Worm (Caenorhabditis elegans): ENCODE measurements around the gene oef-1.

The oef-1 gene

ce11 chrIV:7551254-7551653, 3.0 kb downstream of the oef-1 start:
- TF ChIP-seq sea-1 (GFP tag; conservative IDR thresholded peaks at IDR 0.05) (no peak), tra-4 (tag; optimal IDR thresholded peaks at IDR 0.05) (no peak), tbx-11 (GFP tag; IDR thresholded peaks at IDR 0.05) (no peak), pes-1 (GFP tag; IDR thresholded peaks at IDR 0.05) (no peak)

ce11 chrIV:7552100-7552499, 3.9 kb downstream of the oef-1 start:
- TF ChIP-seq F13C5.2 (tag; optimal IDR thresholded peaks at IDR 0.05) (no peak), ets-7 (tag; optimal IDR thresholded peaks at IDR 0.05) (no peak), flt-1 (GFP tag; IDR thresholded peaks at IDR 0.05) (no peak), hmg-4 (GFP tag; optimal IDR thresholded peaks at IDR 0.05) (no peak), sea-1 (GFP tag; conservative IDR thresholded peaks at IDR 0.05) (no peak), aly-1 (tag; optimal IDR thresholded peaks at IDR 0.05) (no peak), hmbx-1 (tag; optimal IDR thresholded peaks at IDR 0.05) (no peak), ceh-36 (tag; optimal IDR thresholded peaks at IDR 0.05) (no peak), scrt-1 (GFP tag; IDR thresholded peaks at IDR 0.05) (no peak), ceh-13 (GFP tag; optimal IDR thresholded peaks at IDR 0.05) (no peak), tra-4 (tag; optimal IDR thresholded peaks at IDR 0.05) (no peak), tbx-37 (GFP tag; conservative IDR thresholded peaks at IDR 0.05) (no peak), ama-1 (optimal IDR thresholded peaks at IDR 0.05) (no peak), tbx-11 (GFP tag; IDR thresholded peaks at IDR 0.05) (no peak), B0310.2 (tag; optimal IDR thresholded peaks at IDR 0.05) (no peak), hnd-1 (tag; optimal IDR thresholded peaks at IDR 0.05) (no peak)

- no peak for TF ChIP-seq hnd-1 (tag; optimal IDR thresholded peaks at IDR 0.05)
- TF ChIP-seq ceh-13 (GFP tag; optimal IDR thresholded peaks at IDR 0.05): no peak
- no peak for TF ChIP-seq ama-1 (optimal IDR thresholded peaks at IDR 0.05)
- TF ChIP-seq ets-7 (tag; optimal IDR thresholded peaks at IDR 0.05): no peak
- no peak for TF ChIP-seq hmg-4 (GFP tag; optimal IDR thresholded peaks at IDR 0.05)
- no peak for TF ChIP-seq ceh-36 (tag; optimal IDR thresholded peaks at IDR 0.05)
- no peak for TF ChIP-seq tra-4 (tag; optimal IDR thresholded peaks at IDR 0.05)
Observed at ce11 chrIV:7552958-7553553, 4.8 kb downstream of the oef-1 start, which contains the start of gene dif-1. Gene dif-1, minus strand, starts transcription at chrIV:7553008.

- TF ChIP-seq tbx-37 (GFP tag; conservative IDR thresholded peaks at IDR 0.05): no peak
- no peak for TF ChIP-seq ama-1 (optimal IDR thresholded peaks at IDR 0.05)
- no peak for TF ChIP-seq sea-1 (GFP tag; conservative IDR thresholded peaks at IDR 0.05)
- no peak for TF ChIP-seq ets-7 (tag; optimal IDR thresholded peaks at IDR 0.05)
- TF ChIP-seq F13C5.2 (tag; optimal IDR thresholded peaks at IDR 0.05): no peak
- TF ChIP-seq scrt-1 (GFP tag; IDR thresholded peaks at IDR 0.05): no peak
- TF ChIP-seq tra-4 (tag; optimal IDR thresholded peaks at IDR 0.05): no peak
- no peak for TF ChIP-seq pes-1 (GFP tag; IDR thresholded peaks at IDR 0.05)
- TF ChIP-seq hmbx-1 (tag; optimal IDR thresholded peaks at IDR 0.05): no peak
Observed at ce11 chrIV:7554351-7554750, 6.1 kb downstream of the oef-1 start, which contains the start of gene F49E8.6. Gene F49E8.6, minus strand, starts transcription at chrIV:7554667.

ce11 chrIV:7556265-7556866, 8.1 kb downstream of the oef-1 start, which contains the start of the genes F49E8.7, F49E8.8 and nprl-2:
Gene F49E8.7, minus strand, starts transcription at chrIV:7556365.
Gene F49E8.8, plus strand, starts transcription at chrIV:7556637.
Gene nprl-2, plus strand, starts transcription at chrIV:7556816.
- TF ChIP-seq tra-4 (tag; optimal IDR thresholded peaks at IDR 0.05): no peak
- no peak for TF ChIP-seq sea-1 (GFP tag; conservative IDR thresholded peaks at IDR 0.05)
- TF ChIP-seq aly-1 (tag; optimal IDR thresholded peaks at IDR 0.05): no peak
- no peak for TF ChIP-seq hmbx-1 (tag; optimal IDR thresholded peaks at IDR 0.05)
- TF ChIP-seq tbx-37 (GFP tag; conservative IDR thresholded peaks at IDR 0.05): no peak
- no peak for TF ChIP-seq F13C5.2 (tag; optimal IDR thresholded peaks at IDR 0.05)

ce11 chrIV:7558653-7559052, 10.4 kb downstream of the oef-1 start:
- TF ChIP-seq tbx-37 (GFP tag; conservative IDR thresholded peaks at IDR 0.05) (no peak), ets-7 (tag; optimal IDR thresholded peaks at IDR 0.05) (no peak), ama-1 (optimal IDR thresholded peaks at IDR 0.05) (no peak), ceh-36 (tag; optimal IDR thresholded peaks at IDR 0.05) (no peak), pes-1 (GFP tag; IDR thresholded peaks at IDR 0.05) (no peak), B0310.2 (tag; optimal IDR thresholded peaks at IDR 0.05) (no peak), F13C5.2 (tag; optimal IDR thresholded peaks at IDR 0.05) (no peak), tra-4 (tag; optimal IDR thresholded peaks at IDR 0.05) (no peak), hnd-1 (tag; optimal IDR thresholded peaks at IDR 0.05) (no peak), hmbx-1 (tag; optimal IDR thresholded peaks at IDR 0.05) (no peak), scrt-1 (GFP tag; IDR thresholded peaks at IDR 0.05) (no peak), aly-1 (tag; optimal IDR thresholded peaks at IDR 0.05) (no peak)

- TF ChIP-seq F13C5.2 (tag; optimal IDR thresholded peaks at IDR 0.05): no peak
- TF ChIP-seq hnd-1 (tag; optimal IDR thresholded peaks at IDR 0.05): no peak
- TF ChIP-seq aly-1 (tag; optimal IDR thresholded peaks at IDR 0.05): no peak
- TF ChIP-seq hmbx-1 (tag; optimal IDR thresholded peaks at IDR 0.05): no peak
- no peak for TF ChIP-seq sea-1 (GFP tag; conservative IDR thresholded peaks at IDR 0.05)
- TF ChIP-seq tra-4 (tag; optimal IDR thresholded peaks at IDR 0.05): no peak
- TF ChIP-seq hmg-4 (GFP tag; optimal IDR thresholded peaks at IDR 0.05): no peak
- TF ChIP-seq tbx-37 (GFP tag; conservative IDR thresholded peaks at IDR 0.05): no peak
- no peak for TF ChIP-seq ceh-13 (GFP tag; optimal IDR thresholded peaks at IDR 0.05)
- TF ChIP-seq flt-1 (GFP tag; IDR thresholded peaks at IDR 0.05): no peak
- TF ChIP-seq ets-7 (tag; optimal IDR thresholded peaks at IDR 0.05): no peak
- no peak for TF ChIP-seq ama-1 (optimal IDR thresholded peaks at IDR 0.05)
- TF ChIP-seq ceh-36 (tag; optimal IDR thresholded peaks at IDR 0.05): no peak
- no peak for TF ChIP-seq tbx-11 (GFP tag; IDR thresholded peaks at IDR 0.05)
- TF ChIP-seq B0310.2 (tag; optimal IDR thresholded peaks at IDR 0.05): no peak
- TF ChIP-seq pes-1 (GFP tag; IDR thresholded peaks at IDR 0.05): no peak
- no peak for TF ChIP-seq scrt-1 (GFP tag; IDR thresholded peaks at IDR 0.05)
Observed at ce11 chrIV:7559237-7559636, 11.0 kb downstream of the oef-1 start.

Data from whole organism, early embryonic.